Fruit fly (Drosophila melanogaster): ENCODE data around the gene noi.

noi gene

DNA sequence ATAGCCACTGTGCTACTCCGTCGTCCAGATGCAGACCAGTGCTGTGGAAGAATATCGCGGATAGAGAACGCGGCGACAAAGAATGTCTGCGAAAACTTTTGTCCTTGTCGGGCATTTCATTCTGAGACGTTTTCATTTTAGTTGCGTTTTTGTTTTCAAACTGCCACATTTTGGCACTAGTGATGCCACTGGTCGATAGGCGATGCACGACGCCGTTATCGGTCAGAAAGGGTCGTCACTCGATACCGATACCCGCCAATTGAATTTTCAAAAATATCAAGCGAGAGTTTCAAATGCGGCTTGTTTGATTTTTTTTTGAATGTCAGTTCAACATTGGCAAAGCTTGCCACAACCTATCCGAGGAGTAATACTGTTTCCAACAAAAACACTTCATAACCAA is 40.8 kb downstream of the noi start (continued):
- TF ChIP-seq unpg (GFP tag; optimal IDR thresholded peaks at IDR 0.05): no peak
- no peak for TF ChIP-seq Hmx (GFP tag; optimal IDR thresholded peaks at IDR 0.05)
- TF ChIP-seq CG8281 (tag; optimal IDR thresholded peaks at IDR 0.05): no peak
- no peak for TF ChIP-seq CG18262 (tag; optimal IDR thresholded peaks at IDR 0.05)
- no peak for TF ChIP-seq pb (GFP tag; optimal IDR thresholded peaks at IDR 0.05)
- TF ChIP-seq CG5953 (GFP tag; IDR thresholded peaks at IDR 0.05): no peak
- no peak for TF ChIP-seq az2 (GFP tag; optimal IDR thresholded peaks at IDR 0.05)
- no peak for TF ChIP-seq B-H2 (GFP tag; optimal IDR thresholded peaks at IDR 0.05)
- TF ChIP-seq ssp (GFP tag; IDR thresholded peaks at IDR 0.05): no peak
- TF ChIP-seq Hr51 (GFP tag; optimal IDR thresholded peaks at IDR 0.05): no peak
- TF ChIP-seq CG12104 (GFP tag; optimal IDR thresholded peaks at IDR 0.05): no peak
- TF ChIP-seq CG16813 (GFP tag; IDR thresholded peaks at IDR 0.05; ENCODE audit: partially characterized antibody): peak; percentile 72
- TF ChIP-seq ash1 (GFP tag; optimal IDR thresholded peaks at IDR 0.05): no peak
- peak; percentile 53 for TF ChIP-seq hbn (GFP tag; IDR thresholded peaks at IDR 0.05; ENCODE audit: partially characterized antibody)
- TF ChIP-seq vfl (GFP tag; optimal IDR thresholded peaks at IDR 0.05): no peak
- TF ChIP-seq CG10267 (tag; optimal IDR thresholded peaks at IDR 0.05): no peak
- no peak for TF ChIP-seq Dbx (GFP tag; IDR thresholded peaks at IDR 0.05)
- TF ChIP-seq gro (GFP tag; optimal IDR thresholded peaks at IDR 0.05): no peak

DNA sequence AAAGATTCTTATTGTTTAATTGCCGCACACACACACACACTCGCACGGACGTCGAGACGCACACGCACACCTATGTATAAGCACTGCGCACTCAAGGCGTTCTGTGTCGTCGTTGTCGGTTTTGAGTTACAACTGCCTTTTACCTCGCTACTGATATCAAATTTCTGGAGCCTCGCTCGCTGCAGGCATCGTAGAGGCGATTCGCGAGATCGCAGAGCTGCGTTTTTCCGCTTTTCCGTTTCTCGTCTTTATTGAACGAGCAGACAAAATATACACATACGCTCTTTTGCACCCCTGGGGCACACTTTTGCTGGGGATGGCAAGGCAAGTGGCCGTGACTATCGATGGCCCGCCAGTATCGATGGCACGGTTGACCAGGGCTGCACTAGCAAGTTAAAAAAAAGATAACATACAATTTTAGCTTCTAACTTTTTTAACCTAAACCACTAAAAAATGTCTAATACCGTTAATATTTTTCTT is 43.8 kb downstream of the noi start, which contains the start of gene CG2519:
Gene CG2519, minus strand, starts transcription at position 312 of the 480 bp plus-strand sequence.
- TF ChIP-seq CG9817 (tag; optimal IDR thresholded peaks at IDR 0.05) (peak; percentile 47), CG9876 (GFP tag; optimal IDR thresholded peaks at IDR 0.05) (no peak), h (optimal IDR thresholded peaks at IDR 0.05) (no peak), lilli (GFP tag; optimal IDR thresholded peaks at IDR 0.05) (peak; percentile 77), Optix (GFP tag; IDR thresholded peaks at IDR 0.05) (0 out of 3 replicates have a peak, but pooled peaks have one; percentile 40), Xrp1 (GFP tag; IDR thresholded peaks at IDR 0.05) (peak; percentile 67; the same call in 1 of the 2 replicates), odd (GFP tag; optimal IDR thresholded peaks at IDR 0.05) (no peak), CG15479 (GFP tag; optimal IDR thresholded peaks at IDR 0.05) (peak; percentile 35), Elba2 (GFP tag; optimal IDR thresholded peaks at IDR 0.05) (peak; percentile 88), Fer1 (GFP tag; optimal IDR thresholded peaks at IDR 0.05) (peak; percentile 73), CG18764 (GFP tag; optimal IDR thresholded peaks at IDR 0.05) (peak; percentile 61), HmgD (GFP tag; optimal IDR thresholded peaks at IDR 0.05) (peak; percentile 78), row (GFP tag; IDR thresholded peaks at IDR 0.05) (peak; percentile 86), CG11093 (GFP tag; IDR thresholded peaks at IDR 0.05) (no peak), ken (GFP tag; IDR thresholded peaks at IDR 0.05) (peak; percentile 77), Stat92E (GFP tag; optimal IDR thresholded peaks at IDR 0.05) (peak in 1 of 3 experiments; percentile 45), CG6254 (GFP tag; optimal IDR thresholded peaks at IDR 0.05) (peak; percentile 21), phol (tag; optimal IDR thresholded peaks at IDR 0.05) (peak; percentile 65), CG17912 (GFP tag; optimal IDR thresholded peaks at IDR 0.05) (peak; percentile 23), emc (GFP tag; optimal IDR thresholded peaks at IDR 0.05) (peak; percentile 47), CG9932 (GFP tag; IDR thresholded peaks at IDR 0.05) (peak; percentile 91), slbo (GFP tag; IDR thresholded peaks at IDR 0.05) (peak; percentile 84), CG34422 (GFP tag; IDR thresholded peaks at IDR 0.05) (peak; percentile 87), B-H2 (GFP tag; optimal IDR thresholded peaks at IDR 0.05) (peak; percentile 47), oc (tag; optimal IDR thresholded peaks at IDR 0.05) (no peak), CG15011 (GFP tag; optimal IDR thresholded peaks at IDR 0.05) (no peak), az2 (GFP tag; optimal IDR thresholded peaks at IDR 0.05) (peak; percentile 45), Nf-YA (GFP tag; IDR thresholded peaks at IDR 0.05) (peak; percentile 33; the same call in 1 of the 2 replicates), CG2889 (GFP tag; IDR thresholded peaks at IDR 0.05) (no peak), CHES-1-like (GFP tag; optimal IDR thresholded peaks at IDR 0.05) (peak; percentile 82), tna (GFP tag; IDR thresholded peaks at IDR 0.05; ENCODE audit: partially characterized antibody) (peak; percentile 90), Tbp (GFP tag; optimal IDR thresholded peaks at IDR 0.05) (no peak), so (GFP tag; IDR thresholded peaks at IDR 0.05) (peak; percentile 61; the same call in 2 of the 3 replicates), ro (GFP tag; IDR thresholded peaks at IDR 0.05) (no peak; the same call in 1 of the 2 replicates), Sry-δ (GFP tag; optimal IDR thresholded peaks at IDR 0.05) (peak; percentile 97)

Measured in whole organism, embryonic.